Fruit fly (Drosophila melanogaster) ovary, adult (tissue): ENCODE data around the gene DopEcR.

Experiments used
- CG17801 ChIP-seq: fragments of 200-800 bp; optimal IDR thresholded peaks from 2 replicates; lab custom pipeline; 2019; ENCODE audit warnings: missing biosample characterization, mild to moderate bottlenecking, missing genetic modification characterization, moderate library complexity; ENCODE audit not compliant: partially characterized antibody

The DopEcR gene

DNA sequence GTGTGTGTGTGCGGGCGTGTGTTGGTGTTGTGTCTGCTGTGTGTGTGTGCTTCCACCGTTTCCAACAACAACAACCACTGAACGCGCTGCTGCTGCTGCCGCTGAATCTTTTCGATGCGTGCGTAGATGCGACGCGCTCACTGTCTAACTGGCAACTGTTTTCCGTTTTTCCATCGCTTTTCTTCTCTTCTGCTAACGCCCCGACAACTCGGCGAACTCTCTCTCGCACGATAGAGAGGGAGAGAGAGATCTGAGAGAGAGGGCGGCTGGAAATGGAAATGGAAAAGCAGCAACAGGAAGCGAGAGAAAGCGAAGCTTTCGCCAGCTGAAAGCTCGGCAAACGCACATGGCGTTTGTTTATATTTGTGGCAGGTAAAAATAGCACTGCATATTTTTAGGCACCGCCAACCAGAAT, at the start of gene DopEcR:
TSS of gene DopEcR (minus strand) at position 157 of the 415 bp plus-strand sequence.
- TF ChIP-seq CG17801 (GFP tag; lab: Kevin White, UChicago): no peak

DNA sequence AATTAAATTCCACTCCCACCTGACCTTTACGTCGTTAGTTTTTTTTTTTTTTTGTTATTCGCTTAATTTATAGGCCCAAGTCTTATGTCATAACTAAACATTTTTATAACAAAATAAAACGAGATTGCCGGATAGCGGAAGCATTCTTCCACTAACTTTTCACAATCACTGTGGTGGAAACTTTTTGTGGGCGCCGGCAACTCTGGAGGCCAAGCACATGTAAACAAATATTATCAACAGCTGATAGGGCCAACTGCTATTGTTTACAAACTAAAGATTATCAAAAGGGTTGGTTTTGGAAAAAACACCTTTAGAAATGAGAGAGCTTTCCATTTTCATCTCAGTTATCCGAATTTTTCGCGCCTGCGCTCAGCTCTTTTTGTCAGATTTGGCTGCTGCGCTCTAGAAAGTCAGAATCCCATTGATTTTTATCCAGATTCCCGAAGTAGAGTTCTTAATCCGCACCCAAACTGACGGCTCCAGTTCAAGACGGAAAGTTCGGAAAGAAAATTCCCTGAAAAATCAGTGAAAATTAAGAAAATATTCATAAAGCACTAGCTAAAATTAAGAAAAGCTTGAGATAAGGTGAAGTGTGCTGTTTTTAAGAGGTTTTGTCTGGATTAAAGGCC, 48.8 kb upstream of the DopEcR start, which contains the start of gene nAChRbeta1:
TSS of gene nAChRbeta1 (plus strand) at position 432 of the 629 bp plus-strand sequence.
- TF ChIP-seq CG17801 (GFP tag; lab: Kevin White, UChicago): no peak

DNA sequence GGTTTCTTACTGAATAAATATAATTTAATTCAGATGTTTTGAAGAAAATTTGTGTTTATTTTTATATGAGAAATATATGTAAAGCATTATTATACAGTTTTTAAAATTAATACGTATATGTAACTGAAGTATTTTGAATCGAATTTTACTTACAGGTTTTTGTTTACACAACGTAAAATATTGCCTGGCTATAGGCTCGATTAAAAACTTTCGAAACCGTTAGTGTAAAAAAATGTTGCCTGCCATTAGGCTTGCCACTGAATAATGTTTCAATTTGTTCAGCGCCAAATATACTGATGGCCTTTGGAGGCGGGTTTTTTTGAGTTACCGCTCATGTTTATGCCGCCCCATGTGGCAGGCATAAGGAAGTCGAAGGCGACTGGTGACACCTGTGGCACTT, 46.4 kb upstream of the DopEcR start:
- no peak for TF ChIP-seq CG17801 (GFP tag; lab: Kevin White, UChicago)

DNA sequence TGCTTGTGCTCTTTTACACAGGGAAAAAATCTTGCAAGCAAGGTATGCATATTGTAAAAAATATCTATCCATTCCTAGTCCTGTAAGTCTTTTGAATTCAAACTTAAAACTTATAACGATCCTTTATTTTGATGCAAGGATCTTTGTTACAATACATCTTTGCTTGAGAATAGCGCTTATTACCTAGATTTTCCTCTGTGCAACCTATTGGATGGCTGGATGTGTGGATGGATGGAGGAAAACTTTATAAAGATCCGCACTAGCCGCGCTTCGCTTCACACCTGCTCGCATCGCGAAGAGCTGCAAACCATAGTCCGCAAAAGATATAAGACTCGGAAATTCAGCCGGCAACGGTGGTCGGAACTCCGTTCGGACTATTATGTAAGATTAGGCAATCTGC, 41.2 kb upstream of the DopEcR start, which contains the start of gene CG15020:
TSS of gene CG15020 (plus strand) at position 301 of the 400 bp plus-strand sequence.
- TF ChIP-seq CG17801 (GFP tag; lab: Kevin White, UChicago): no peak

DNA sequence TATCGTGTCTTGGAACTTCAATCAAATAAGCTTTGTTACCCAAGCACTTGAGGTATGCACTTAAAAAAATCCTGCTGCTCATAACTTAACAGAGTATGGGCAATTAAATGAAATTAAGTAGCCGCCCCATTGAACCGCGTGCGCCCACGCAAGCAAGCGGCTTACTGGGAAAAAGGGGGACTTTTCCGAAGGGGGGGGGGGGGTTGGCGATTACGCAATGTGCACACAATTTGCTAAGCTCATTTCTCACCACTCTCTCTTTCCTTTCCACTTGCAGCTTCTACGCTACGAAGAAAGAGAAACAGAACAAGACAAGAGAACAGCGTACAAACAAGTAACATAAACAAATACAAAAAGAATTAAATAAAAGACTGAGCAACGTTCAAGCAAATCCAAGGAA, 37.4 kb upstream of the DopEcR start:
- no peak for TF ChIP-seq CG17801 (GFP tag; lab: Kevin White, UChicago)

DNA sequence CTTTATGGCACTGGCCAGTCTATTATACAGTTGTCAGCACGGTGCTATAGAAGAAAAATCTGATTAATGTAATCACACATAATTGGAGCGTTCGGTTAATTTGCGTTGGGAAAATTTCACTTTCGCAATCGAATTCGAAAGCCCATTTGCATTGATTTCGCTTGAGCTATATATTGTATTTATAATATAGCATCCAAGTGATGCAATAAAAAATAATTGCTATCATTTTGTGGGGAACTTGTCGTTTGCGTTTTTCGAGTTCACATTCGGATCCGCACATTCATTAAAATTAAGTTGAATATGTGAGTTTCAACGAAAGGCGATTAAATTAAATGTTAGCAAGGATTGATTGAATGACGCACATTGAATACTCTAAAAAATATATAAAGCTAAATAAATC, 36.9 kb upstream of the DopEcR start:
- TF ChIP-seq CG17801 (GFP tag; lab: Kevin White, UChicago): no peak

DNA sequence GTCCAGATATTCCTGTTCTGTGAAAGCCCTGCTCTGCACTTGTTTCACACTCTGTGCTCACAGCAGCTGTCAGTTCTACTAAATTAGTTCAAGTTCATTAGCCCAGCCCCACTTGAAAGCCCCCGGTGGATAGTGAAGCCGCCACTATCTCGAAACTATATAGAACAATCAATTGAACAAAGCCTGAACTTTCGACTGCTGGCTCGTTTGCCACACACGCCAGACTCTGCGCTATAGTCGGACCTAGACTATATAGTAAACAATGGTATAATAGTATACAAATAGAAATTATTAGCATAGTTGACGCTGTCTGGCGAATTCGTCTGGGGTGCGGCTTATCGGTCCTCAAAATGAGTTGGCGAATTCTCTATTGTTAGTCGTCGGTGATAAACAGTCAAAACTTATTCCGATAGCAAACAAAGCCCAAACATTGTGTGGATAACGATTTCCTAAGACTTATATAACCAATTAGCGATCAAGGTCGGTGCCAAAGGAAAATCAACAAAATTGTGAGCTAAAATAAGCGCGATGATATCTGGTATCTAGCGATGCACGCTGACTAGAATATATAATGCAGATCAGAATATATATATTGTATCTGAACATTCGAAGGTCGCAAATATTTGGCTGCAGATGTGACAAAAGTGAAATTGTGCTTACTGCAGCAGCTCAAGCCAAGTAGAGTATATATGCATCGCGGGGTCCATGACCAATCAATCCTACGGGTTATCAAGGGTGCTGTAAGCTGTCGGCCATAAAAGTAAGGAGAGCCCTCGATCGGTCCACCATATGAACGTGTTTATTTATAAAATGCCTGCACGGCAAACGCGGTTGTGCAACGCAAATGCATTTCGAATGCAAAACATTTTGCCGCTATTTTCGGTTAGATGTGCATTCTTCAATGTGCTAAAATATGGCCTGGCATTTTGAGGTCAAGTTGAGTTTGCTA, 35.4 kb upstream of the DopEcR start:
- TF ChIP-seq CG17801 (GFP tag; lab: Kevin White, UChicago): no peak

DNA sequence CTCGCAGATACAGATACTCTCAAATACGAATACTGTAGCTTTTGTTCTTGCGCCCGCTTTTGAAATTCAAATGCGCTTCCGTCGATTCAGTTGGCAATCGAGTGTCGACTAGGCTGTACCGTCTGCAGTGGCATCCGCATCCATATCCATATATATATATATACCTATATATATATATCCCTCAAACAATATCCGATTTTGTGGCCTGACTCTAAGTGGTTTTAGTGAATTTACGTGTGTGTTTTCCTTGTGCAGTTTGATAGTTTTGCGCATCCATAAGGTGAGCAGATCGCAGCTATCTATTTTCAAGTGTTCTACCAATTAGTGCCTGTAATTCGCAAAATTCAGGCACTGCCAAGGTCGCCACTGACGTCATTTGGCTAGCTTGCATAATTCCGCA, 34.4 kb upstream of the DopEcR start:
- TF ChIP-seq CG17801 (GFP tag; lab: Kevin White, UChicago): no peak

DNA sequence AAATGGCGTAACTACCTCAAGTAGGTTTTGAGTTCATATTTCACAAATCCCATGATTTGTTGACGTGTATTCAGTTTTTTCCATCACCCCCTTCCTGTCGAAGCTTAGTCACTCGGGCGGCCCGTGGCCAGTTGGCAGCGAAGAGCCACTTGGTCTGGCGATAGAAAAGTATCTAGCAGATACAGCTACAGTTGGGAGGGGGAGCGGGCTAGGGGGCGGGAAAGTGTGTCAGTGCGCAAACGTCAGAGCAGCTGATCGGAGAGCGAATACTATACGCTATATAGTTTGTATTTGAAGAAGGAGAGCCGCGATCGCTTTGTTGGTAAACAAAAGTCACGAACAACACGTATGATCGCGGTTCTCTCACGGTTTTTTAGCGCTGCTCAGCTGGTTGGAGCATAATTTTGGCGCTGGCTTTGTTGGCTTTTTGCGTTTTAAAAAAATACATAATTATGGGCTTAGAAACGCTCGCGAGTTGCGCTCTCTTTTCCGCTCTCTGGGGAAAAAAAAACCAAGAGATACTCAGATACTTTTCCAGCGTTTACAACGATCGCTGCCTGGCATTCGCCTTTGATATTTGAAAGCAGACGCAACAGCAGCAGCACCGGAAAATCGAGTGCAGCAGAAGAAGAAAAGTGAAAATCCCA, 33.7 kb upstream of the DopEcR start:
- peak; percentile 10 for TF ChIP-seq CG17801 (GFP tag; lab: Kevin White, UChicago)

DNA sequence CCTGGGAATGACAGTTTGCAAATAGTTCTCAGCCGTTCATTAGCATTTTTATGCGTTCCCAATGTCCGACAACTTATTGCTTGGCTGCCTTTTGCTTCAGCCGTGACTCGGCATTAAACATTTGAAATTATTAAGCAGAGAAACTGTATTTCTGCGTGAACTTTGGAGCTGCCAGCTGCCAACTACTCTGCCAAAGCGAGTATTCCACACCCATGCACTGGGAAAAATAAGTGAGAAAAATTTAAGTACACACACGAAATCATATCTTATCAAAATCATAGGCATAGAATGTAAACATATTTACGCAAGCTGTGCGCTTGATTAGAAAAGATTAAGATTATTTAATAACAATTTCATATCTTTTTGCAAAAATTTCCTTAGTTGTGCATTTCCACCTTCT, 32.8 kb upstream of the DopEcR start:
- TF ChIP-seq CG17801 (GFP tag; lab: Kevin White, UChicago): no peak

DNA sequence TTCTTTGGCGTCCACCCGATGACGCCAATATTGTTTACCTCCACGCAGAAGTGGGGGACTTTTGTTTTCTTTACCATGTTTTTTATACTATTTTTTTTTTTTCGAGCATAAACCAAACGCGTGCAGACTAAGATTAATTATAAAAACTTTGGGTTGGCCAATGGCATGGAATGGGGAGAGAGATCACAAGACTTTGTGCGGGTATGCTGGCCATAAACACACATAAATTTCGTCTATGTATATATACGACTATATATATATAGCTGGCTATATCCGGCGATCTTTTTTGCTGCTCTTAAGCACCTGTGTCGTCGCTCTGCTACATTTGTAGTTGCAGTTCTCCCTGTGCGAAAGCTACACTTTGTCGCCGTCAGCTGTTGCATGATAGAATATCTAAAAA, 31.8 kb upstream of the DopEcR start:
- no peak for TF ChIP-seq CG17801 (GFP tag; lab: Kevin White, UChicago)

DNA sequence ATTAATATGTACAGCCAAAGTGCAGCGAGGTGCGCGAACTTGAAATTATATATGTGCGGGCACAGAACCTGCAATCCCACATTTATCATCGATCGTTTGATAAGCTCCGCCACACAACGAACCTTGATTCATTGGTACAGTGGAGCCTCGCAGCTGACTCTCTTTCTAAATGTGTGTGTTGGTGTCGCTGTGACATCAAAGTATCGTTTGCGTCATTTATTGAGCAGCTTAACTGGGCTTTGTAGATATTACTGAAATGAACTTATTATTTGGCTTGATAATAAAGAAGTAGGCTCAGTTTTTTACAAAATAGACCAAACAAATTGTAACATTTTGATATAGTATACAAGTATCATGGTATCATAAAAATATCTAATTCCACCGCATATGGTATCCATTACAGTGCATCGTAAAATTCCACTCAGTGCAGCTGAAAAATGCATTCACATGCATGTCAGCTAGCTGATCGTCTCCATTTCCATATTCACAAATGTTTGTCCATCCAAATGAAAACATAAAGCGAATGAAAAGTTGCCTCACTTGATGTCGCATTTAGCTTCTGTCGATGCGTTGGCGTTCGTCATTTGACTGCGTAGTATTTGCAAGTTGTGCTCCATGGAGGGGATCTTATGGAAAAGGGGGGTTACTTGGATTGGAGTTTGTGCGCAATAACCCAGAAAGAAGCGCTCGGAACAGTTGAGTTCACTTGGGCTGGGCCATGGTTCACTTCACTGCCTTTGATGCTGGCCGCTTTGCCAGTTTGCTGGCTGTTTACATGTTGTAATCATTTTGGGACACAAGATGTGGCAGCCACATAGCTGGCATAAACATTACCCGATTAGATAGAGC, 31.1 kb upstream of the DopEcR start:
- no peak for TF ChIP-seq CG17801 (GFP tag; lab: Kevin White, UChicago)

DNA sequence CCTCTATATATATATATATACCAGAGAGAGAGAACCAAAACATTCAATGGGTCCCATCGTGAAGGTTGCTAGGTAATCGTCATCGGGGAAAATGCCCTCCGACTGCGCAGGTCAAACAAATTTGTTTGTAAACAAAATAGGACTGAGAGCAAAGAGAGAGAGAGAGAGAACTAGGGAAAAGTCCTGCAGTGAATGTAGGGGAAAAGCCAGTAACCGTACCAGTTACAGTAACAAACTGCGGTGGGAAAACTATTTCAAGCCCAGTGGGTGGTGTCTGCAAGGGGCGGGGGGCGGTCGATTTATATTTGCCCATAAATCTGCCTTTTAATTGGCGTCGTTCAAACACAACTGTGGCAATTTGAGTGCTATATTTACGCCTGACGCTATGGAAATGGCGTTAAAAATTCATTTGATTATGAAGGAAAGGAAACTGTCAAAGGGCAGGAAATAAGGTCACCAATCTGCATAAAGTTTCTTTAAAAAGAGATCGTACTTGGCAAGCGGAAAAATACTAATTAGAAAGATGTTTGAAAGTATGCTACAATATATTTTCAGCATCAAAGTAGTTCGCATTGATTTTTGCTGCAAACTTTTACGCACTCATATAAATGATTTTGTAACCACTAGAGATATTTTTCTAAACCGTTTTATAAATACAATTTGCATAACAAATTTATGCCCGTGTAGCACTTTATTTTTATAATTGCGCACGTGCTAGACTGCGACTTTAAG, 29.9 kb upstream of the DopEcR start:
- TF ChIP-seq CG17801 (GFP tag; lab: Kevin White, UChicago): no peak
